Worm (Caenorhabditis elegans) whole organism, young adult: ENCODE data around the gene fbxb-14.
A peak's percentile ranks its signal among the peaks of the same experiment; 100 is the strongest.

Experiments used
- F33H1.4 ChIP-seq: fragments of 200-800 bp; sonication (Bioruptor generic); IDR thresholded peaks from 2 replicates; pipeline ENCODE4 v1.3.6; 2022; ENCODE audit warnings: missing genetic modification reagents, missing genetic modification characterization, missing compliant biosample characterization
- Y56A3A.18 ChIP-seq: fragments of 200-800 bp; sonication (Bioruptor generic); IDR thresholded peaks from 2 replicates; pipeline ENCODE4 v1.3.6; 2022; ENCODE audit warnings: missing genetic modification reagents, missing genetic modification characterization, missing compliant biosample characterization
- ama-1 ChIP-seq, 3 experiments: fragments of 150-350 bp in 1 of 3; sonication (generic microtip) in 2 of 3; optimal IDR thresholded peaks; 2 replicates each; lab custom pipeline; 2014 to 2018; ENCODE audit warnings: missing biosample characterization in 2 of 3, missing genetic modification characterization in 2 of 3, missing genetic modification reagents in 2 of 3
- bed-1 ChIP-seq: fragments of 200-800 bp; sonication (Bioruptor generic); IDR thresholded peaks from 2 replicates; pipeline ENCODE4 v1.3.6; 2022; ENCODE audit warnings: missing genetic modification reagents, missing genetic modification characterization, missing compliant biosample characterization
- ets-4 ChIP-seq: fragments of 200-800 bp; sonication (Bioruptor generic); optimal IDR thresholded peaks from 2 replicates; lab custom pipeline; 2018; ENCODE audit warnings: mild to moderate bottlenecking, missing genetic modification characterization, missing compliant biosample characterization
- nfya-2 ChIP-seq: fragments of 200-800 bp; sonication (Bioruptor generic); IDR thresholded peaks from 2 replicates; pipeline ENCODE4 v1.3.6; 2022; ENCODE audit warnings: missing genetic modification reagents, missing genetic modification characterization, missing compliant biosample characterization
- pbrm-1 ChIP-seq: fragments of 200-800 bp; sonication (Bioruptor generic); IDR thresholded peaks from 2 replicates; pipeline ENCODE4 v1.3.6; 2022; ENCODE audit warnings: missing genetic modification reagents, missing genetic modification characterization, missing compliant biosample characterization
- rec-8 ChIP-seq, 2 experiments: sonication (generic microtip); optimal IDR thresholded peaks; 2 replicates each; lab custom pipeline; 2016; ENCODE audit warnings: mild to moderate bottlenecking in 2 of 2, missing genetic modification characterization in 2 of 2, missing genetic modification reagents in 2 of 2, missing genotype in 2 of 2, missing biosample characterization in 1 of 2, missing compliant biosample characterization in 1 of 2, moderate library complexity in 1 of 2
- tlf-1 ChIP-seq: fragments of 200-800 bp; sonication (Bioruptor generic); optimal IDR thresholded peaks from 2 replicates; lab custom pipeline; 2018; ENCODE audit warnings: mild to moderate bottlenecking, missing genetic modification characterization, missing compliant biosample characterization
- unc-62 ChIP-seq: fragments of 150-350 bp; optimal IDR thresholded peaks from 2 replicates; lab custom pipeline; 2014; ENCODE audit warnings: missing biosample characterization, missing genetic modification reagents, missing genetic modification characterization
- ztf-6 ChIP-seq: fragments of 200-800 bp; sonication (Bioruptor generic); IDR thresholded peaks from 2 replicates; pipeline ENCODE4 v1.3.6; 2022; ENCODE audit warnings: missing genetic modification reagents, missing genetic modification characterization, missing compliant biosample characterization

DNA sequence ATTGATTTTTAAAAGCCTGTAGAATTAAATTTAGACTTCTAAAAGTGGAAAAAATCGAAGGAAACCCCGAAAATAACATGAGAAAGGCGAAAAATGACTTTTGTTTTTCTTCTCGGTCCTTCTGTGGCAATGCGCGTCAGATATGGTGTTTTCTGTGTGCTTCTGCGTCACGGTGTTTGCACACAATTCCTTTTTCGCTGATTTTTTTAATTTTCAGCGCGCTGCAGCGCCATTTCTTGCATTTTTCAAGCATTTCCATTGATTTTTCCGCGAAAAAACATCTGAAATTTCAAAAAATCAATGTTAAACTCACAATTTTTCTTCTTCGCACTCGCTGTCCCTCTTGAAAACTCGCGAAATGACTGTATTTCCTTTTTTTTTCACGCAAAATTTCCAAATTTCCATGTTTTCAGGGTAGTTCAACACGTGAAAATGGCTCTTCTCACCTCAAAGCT, 2.3 kb downstream of the fbxb-14 start, which contains the start of the genes cdc-37 and W08F4.3:
- TF ChIP-seq pbrm-1 (0 out of 2 replicates have a peak, but pooled peaks have one; percentile 20), nfya-2 (GFP tag; lab: Robert Waterston, UW) (no peak), Y56A3A.18 (GFP tag; lab: Robert Waterston, UW) (no peak), unc-62 (no peak), ets-4 (GFP tag; lab: Kevin White, UChicago) (no peak), ztf-6 (GFP tag; lab: Robert Waterston, UW) (no peak), ama-1 (optimal IDR thresholded peaks at IDR 0.05; lab: Kevin White, UChicago) (no peak), ama-1 (GFP tag; optimal IDR thresholded peaks at IDR 0.05; lab: Kevin White, UChicago) (no peak), rec-8 (tag; optimal IDR thresholded peaks at IDR 0.05; lab: Kevin White, UChicago) (no peak), tlf-1 (GFP tag; lab: Kevin White, UChicago) (no peak), bed-1 (GFP tag; lab: Robert Waterston, UW) (no peak), F33H1.4 (peak; percentile 60; the same call in 1 of the 2 replicates)
